Worm (Caenorhabditis elegans) whole organism, L3 larva: ENCODE data around the gene pkc-1.

Experiments used
- R02D3.7 ChIP-seq: fragments of 150-350 bp; optimal IDR thresholded peaks from 2 replicates; lab custom pipeline; 2014; ENCODE audit warnings: missing biosample characterization, missing genetic modification characterization
- ZK546.5 ChIP-seq: sonication (generic microtip); optimal IDR thresholded peaks from 2 replicates; lab custom pipeline; 2017; ENCODE audit warnings: missing biosample characterization, missing genetic modification characterization
- aly-2 ChIP-seq: fragments of 150-350 bp; optimal IDR thresholded peaks from 2 replicates; lab custom pipeline; 2014; ENCODE audit warnings: missing biosample characterization, missing genetic modification characterization
- ama-1 ChIP-seq: fragments of 150-350 bp; optimal IDR thresholded peaks from 2 replicates; lab custom pipeline; 2018
- ceh-16 ChIP-seq: sonication (generic microtip); optimal IDR thresholded peaks from 2 replicates; lab custom pipeline; 2017; ENCODE audit warnings: missing biosample characterization, missing genetic modification characterization
- ceh-28 ChIP-seq: fragments of 150-350 bp; optimal IDR thresholded peaks from 2 replicates; lab custom pipeline; 2014; ENCODE audit warnings: missing biosample characterization, missing genetic modification reagents, missing genetic modification characterization
- ceh-82 ChIP-seq: fragments of 150-350 bp; optimal IDR thresholded peaks from 2 replicates; lab custom pipeline; 2014; ENCODE audit warnings: missing biosample characterization, missing genetic modification characterization
- ceh-9 ChIP-seq: sonication (generic microtip); optimal IDR thresholded peaks from 2 replicates; lab custom pipeline; 2018; ENCODE audit warnings: missing biosample characterization, missing genetic modification characterization
- daf-12 ChIP-seq: fragments of 150-350 bp; optimal IDR thresholded peaks from 2 replicates; lab custom pipeline; 2014; ENCODE audit warnings: missing biosample characterization, missing genetic modification reagents, missing genetic modification characterization
- egl-5 ChIP-seq: fragments of 150-350 bp; optimal IDR thresholded peaks from 2 replicates; lab custom pipeline; 2017; ENCODE audit warnings: missing biosample characterization, missing genetic modification reagents, missing genetic modification characterization, inconsistent platforms
- elt-2 ChIP-seq: sonication (generic microtip); optimal IDR thresholded peaks from 2 replicates; lab custom pipeline; 2016; ENCODE audit warnings: missing genetic modification reagents, mild to moderate bottlenecking, missing genetic modification characterization, missing compliant biosample characterization
- eor-1 ChIP-seq, 2 experiments: fragments of 150-350 bp; optimal IDR thresholded peaks; 2 replicates each; lab custom pipeline; 2014 to 2018; ENCODE audit warnings: missing biosample characterization in 2 of 2, missing genetic modification characterization in 2 of 2
- fkh-10 ChIP-seq: sonication (generic microtip); optimal IDR thresholded peaks from 2 replicates; lab custom pipeline; 2017; ENCODE audit warnings: missing biosample characterization, missing genetic modification reagents, missing genetic modification characterization
- fkh-2 ChIP-seq: fragments of 150-350 bp; optimal IDR thresholded peaks from 2 replicates; lab custom pipeline; 2014; ENCODE audit warnings: missing biosample characterization, missing genetic modification reagents, missing genetic modification characterization
- fos-1 ChIP-seq: fragments of 150-350 bp; optimal IDR thresholded peaks from 2 replicates; lab custom pipeline; 2014; ENCODE audit warnings: missing biosample characterization, missing genetic modification characterization
- hmg-11 ChIP-seq: sonication (generic microtip); optimal IDR thresholded peaks from 2 replicates; lab custom pipeline; 2016; ENCODE audit warnings: missing genetic modification characterization, missing compliant biosample characterization
- lin-15B ChIP-seq: fragments of 150-350 bp; optimal IDR thresholded peaks from 2 replicates; lab custom pipeline; 2014; ENCODE audit warnings: missing biosample characterization, missing genetic modification characterization
- mdl-1 ChIP-seq: fragments of 150-350 bp; optimal IDR thresholded peaks from 2 replicates; lab custom pipeline; 2014; ENCODE audit warnings: missing biosample characterization, missing genetic modification characterization
- mml-1 ChIP-seq: fragments of 150-350 bp; sonication (generic microtip); optimal IDR thresholded peaks from 3 replicates; lab custom pipeline; 2014; ENCODE audit warnings: missing biosample characterization, missing genetic modification characterization
- nfya-1 ChIP-seq: sonication (generic microtip); optimal IDR thresholded peaks from 2 replicates; lab custom pipeline; 2017; ENCODE audit warnings: missing genetic modification characterization, mild to moderate bottlenecking, missing compliant biosample characterization, antibody characterized with exemption, moderate library complexity; ENCODE audit not compliant: insufficient read depth
- nhr-11 ChIP-seq: fragments of 150-350 bp; optimal IDR thresholded peaks from 2 replicates; lab custom pipeline; 2014; ENCODE audit warnings: missing biosample characterization, missing genetic modification characterization
- nhr-12 ChIP-seq: fragments of 150-350 bp; optimal IDR thresholded peaks from 2 replicates; lab custom pipeline; 2014; ENCODE audit warnings: missing biosample characterization, missing genetic modification characterization
- nhr-23 ChIP-seq: fragments of 150-350 bp; optimal IDR thresholded peaks from 2 replicates; lab custom pipeline; 2014; ENCODE audit warnings: missing biosample characterization, missing genetic modification reagents, missing genetic modification characterization
- nhr-237 ChIP-seq: fragments of 150-350 bp; optimal IDR thresholded peaks from 2 replicates; lab custom pipeline; 2014; ENCODE audit warnings: missing biosample characterization, missing genetic modification characterization
- nhr-25 ChIP-seq: sonication (generic microtip); optimal IDR thresholded peaks from 2 replicates; lab custom pipeline; 2017; ENCODE audit warnings: missing biosample characterization, missing genetic modification characterization
- nhr-43 ChIP-seq: sonication (generic microtip); optimal IDR thresholded peaks from 2 replicates; lab custom pipeline; 2016; ENCODE audit warnings: mild to moderate bottlenecking, missing genetic modification characterization, missing compliant biosample characterization; ENCODE audit not compliant: poor library complexity, severe bottlenecking
- nhr-67 ChIP-seq: fragments of 150-350 bp; optimal IDR thresholded peaks from 2 replicates; lab custom pipeline; 2014; ENCODE audit warnings: missing biosample characterization, missing genetic modification characterization
- nhr-76 ChIP-seq: fragments of 150-350 bp; sonication (generic microtip); optimal IDR thresholded peaks from 5 replicates; lab custom pipeline; 2014; ENCODE audit warnings: missing biosample characterization, missing genetic modification characterization
- nhr-77 ChIP-seq: fragments of 150-350 bp; optimal IDR thresholded peaks from 2 replicates; lab custom pipeline; 2014; ENCODE audit warnings: missing biosample characterization, missing genetic modification characterization
- pha-4 ChIP-seq: fragments of 150-350 bp; optimal IDR thresholded peaks from 2 replicates; lab custom pipeline; 2014; ENCODE audit warnings: missing biosample characterization, missing genetic modification reagents, missing genetic modification characterization
- pqm-1 ChIP-seq: fragments of 150-350 bp; optimal IDR thresholded peaks from 2 replicates; lab custom pipeline; 2017; ENCODE audit warnings: missing biosample characterization, missing genetic modification characterization, inconsistent platforms
- sea-2 ChIP-seq: fragments of 150-350 bp; sonication (generic microtip); optimal IDR thresholded peaks from 4 replicates; lab custom pipeline; 2014; ENCODE audit warnings: missing biosample characterization, missing genetic modification reagents, missing genetic modification characterization
- snpc-4 ChIP-seq: fragments of 150-350 bp; optimal IDR thresholded peaks from 2 replicates; lab custom pipeline; 2014; ENCODE audit warnings: missing biosample characterization, missing genetic modification characterization
- unc-39 ChIP-seq: sonication (generic microtip); optimal IDR thresholded peaks from 4 replicates; lab custom pipeline; 2017; ENCODE audit warnings: missing biosample characterization, missing genetic modification characterization
- unc-62 ChIP-seq: fragments of 150-350 bp; sonication (generic microtip); optimal IDR thresholded peaks from 4 replicates; lab custom pipeline; 2014; ENCODE audit warnings: missing biosample characterization, missing genetic modification reagents, missing genetic modification characterization
- zag-1 ChIP-seq: fragments of 150-350 bp; optimal IDR thresholded peaks from 2 replicates; lab custom pipeline; 2014; ENCODE audit warnings: missing biosample characterization, missing genetic modification characterization
- ztf-4 ChIP-seq: fragments of 150-350 bp; optimal IDR thresholded peaks from 2 replicates; lab custom pipeline; 2014; ENCODE audit warnings: missing biosample characterization, missing genetic modification characterization

The pkc-1 gene

ce11 chrV:12045132-12045531, 13.2 kb upstream of the pkc-1 start, which contains the start of gene F10C2.5:
Gene F10C2.5 (plus strand): TSS chrV:12045432.
- TF ChIP-seq nhr-67 (tag; lab: Kevin White, UChicago) (no peak), mml-1 (no peak), nhr-11 (no peak), egl-5 (tag; lab: Kevin White, UChicago) (no peak), nhr-43 (tag; lab: Kevin White, UChicago) (no peak), fkh-2 (tag; lab: Kevin White, UChicago) (no peak), hmg-11 (no peak), ceh-82 (tag; lab: Kevin White, UChicago) (no peak), ceh-9 (no peak), pqm-1 (tag; lab: Kevin White, UChicago) (no peak), elt-2 (tag; lab: Kevin White, UChicago) (no peak), nhr-237 (tag; lab: Kevin White, UChicago) (no peak), R02D3.7 (tag; lab: Kevin White, UChicago) (no peak), ZK546.5 (tag; lab: Kevin White, UChicago) (no peak)

- no peak for TF ChIP-seq zag-1 (tag; lab: Kevin White, UChicago)
- TF ChIP-seq ceh-28 (tag; lab: Kevin White, UChicago), result peak; percentile 68
- no peak for TF ChIP-seq nhr-11
- no peak for TF ChIP-seq sea-2
- TF ChIP-seq aly-2 (tag; lab: Kevin White, UChicago), result no peak
- TF ChIP-seq pha-4, result peak; percentile 64
- TF ChIP-seq eor-1 (tag; optimal IDR thresholded peaks at IDR 0.05; lab: Kevin White, UChicago), result no peak
- no peak for TF ChIP-seq fkh-2 (tag; lab: Kevin White, UChicago)
- TF ChIP-seq lin-15B, result peak; percentile 87
- no peak for TF ChIP-seq R02D3.7 (tag; lab: Kevin White, UChicago)
- TF ChIP-seq elt-2 (tag; lab: Kevin White, UChicago), result peak; percentile 21
- peak; percentile 36 for TF ChIP-seq nhr-25 (tag; lab: Kevin White, UChicago)
- peak; percentile 82 for TF ChIP-seq nfya-1 (tag; lab: Kevin White, UChicago)
- no peak for TF ChIP-seq nhr-77 (tag; lab: Kevin White, UChicago)
- no peak for TF ChIP-seq ceh-16 (tag; lab: Kevin White, UChicago)
- TF ChIP-seq ama-1 (lab: Kevin White, UChicago), result no peak
- TF ChIP-seq pqm-1 (tag; lab: Kevin White, UChicago), result no peak
- no peak for TF ChIP-seq nhr-12 (tag; lab: Kevin White, UChicago)
- TF ChIP-seq ztf-4, result no peak
- peak; percentile 61 for TF ChIP-seq nhr-23
- no peak for TF ChIP-seq nhr-76 (tag; lab: Kevin White, UChicago)
- TF ChIP-seq hmg-11, result peak; percentile 59
- TF ChIP-seq snpc-4 (tag; lab: Kevin White, UChicago), result peak; percentile 66
- no peak for TF ChIP-seq unc-39 (tag; lab: Kevin White, UChicago)
- no peak for TF ChIP-seq mdl-1 (tag; lab: Kevin White, UChicago)
- no peak for TF ChIP-seq fos-1
- TF ChIP-seq fkh-10 (GFP tag; lab: Kevin White, UChicago), result no peak
- TF ChIP-seq unc-62 (GFP tag; lab: Kevin White, UChicago), result no peak
- no peak for TF ChIP-seq daf-12 (tag; lab: Kevin White, UChicago)
- TF ChIP-seq egl-5 (tag; lab: Kevin White, UChicago), result peak; percentile 65
- TF ChIP-seq nhr-43 (tag; lab: Kevin White, UChicago), result no peak
- TF ChIP-seq, all 47 proteins: peak for 10
Observed at ce11 chrV:12040823-12041606, 9.1 kb upstream of the pkc-1 start, which contains the start of the genes kup-1 and F10C2.4. Gene kup-1 (minus strand): TSS chrV:12040873. Gene F10C2.4 (plus strand): TSS chrV:12041556.

ce11 chrV:12039755-12040154, 7.8 kb upstream of the pkc-1 start:
- TF ChIP-seq egl-5 (tag; lab: Kevin White, UChicago), result no peak
- TF ChIP-seq nhr-23, result peak; percentile 40
- TF ChIP-seq, all 47 proteins: peak for 1
